Worm (Caenorhabditis elegans) whole organism, young adult: ENCODE data around the gene T01B4.3.

Source experiments
- B0019.2 ChIP-seq: fragments of 200-800 bp; sonication (Bioruptor generic); conservative IDR thresholded peaks from 2 replicates; pipeline ENCODE4 v1.3.6; 2022; ENCODE audit warnings: missing genetic modification reagents, missing genetic modification characterization, missing compliant biosample characterization
- F33H1.4 ChIP-seq: fragments of 200-800 bp; sonication (Bioruptor generic); IDR thresholded peaks from 2 replicates; pipeline ENCODE4 v1.3.6; 2022; ENCODE audit warnings: missing genetic modification reagents, missing genetic modification characterization, missing compliant biosample characterization
- F37B4.10 ChIP-seq: fragments of 200-800 bp; sonication (Bioruptor generic); IDR thresholded peaks from 2 replicates; pipeline ENCODE4 v1.3.6; 2022; ENCODE audit warnings: missing genetic modification characterization, missing compliant biosample characterization
- F39B2.1 ChIP-seq: fragments of 200-800 bp; sonication (Bioruptor generic); IDR thresholded peaks from 2 replicates; pipeline ENCODE4 v1.3.6; 2022; ENCODE audit warnings: missing genetic modification reagents, missing genetic modification characterization, missing compliant biosample characterization
- F49E8.2 ChIP-seq: sonication (generic microtip); optimal IDR thresholded peaks from 3 replicates; lab custom pipeline; 2017; ENCODE audit warnings: missing genetic modification characterization, mild to moderate bottlenecking, missing compliant biosample characterization, antibody characterized with exemption, moderate library complexity; ENCODE audit not compliant: insufficient read depth
- Y53G8AR.9 ChIP-seq: fragments of 200-800 bp; sonication (Bioruptor generic); conservative IDR thresholded peaks from 2 replicates; pipeline ENCODE4 v1.3.6; 2022; ENCODE audit warnings: missing genetic modification reagents, missing genetic modification characterization, missing compliant biosample characterization
- Y67H2A.10 ChIP-seq: fragments of 200-800 bp; sonication (Bioruptor generic); conservative IDR thresholded peaks from 2 replicates; pipeline ENCODE4 v1.3.6; 2022; ENCODE audit warnings: missing genetic modification reagents, missing genetic modification characterization, missing compliant biosample characterization
- Y95B8A.8 ChIP-seq: fragments of 200-800 bp; sonication (Bioruptor generic); IDR thresholded peaks from 2 replicates; pipeline ENCODE4 v1.3.6; 2022; ENCODE audit warnings: missing genetic modification reagents, missing genetic modification characterization, missing compliant biosample characterization
- ama-1 ChIP-seq, 3 experiments: fragments of 150-350 bp in 1 of 3; sonication (generic microtip) in 2 of 3; optimal IDR thresholded peaks; 2 replicates each; lab custom pipeline; 2014 to 2018; ENCODE audit warnings: missing biosample characterization in 2 of 3, missing genetic modification characterization in 2 of 3, missing genetic modification reagents in 2 of 3
- attf-3 ChIP-seq: fragments of 200-800 bp; sonication (Bioruptor generic); conservative IDR thresholded peaks from 2 replicates; pipeline ENCODE4 v1.3.6; 2022; ENCODE audit warnings: missing genetic modification reagents, missing genetic modification characterization, missing compliant biosample characterization
- attf-5 ChIP-seq: fragments of 200-800 bp; sonication (Bioruptor generic); optimal IDR thresholded peaks from 2 replicates; lab custom pipeline; 2018; ENCODE audit warnings: mild to moderate bottlenecking, missing genetic modification characterization, missing compliant biosample characterization
- attf-6 ChIP-seq: fragments of 200-800 bp; sonication (Bioruptor generic); IDR thresholded peaks from 2 replicates; pipeline ENCODE4 v1.3.6; 2022; ENCODE audit warnings: missing genetic modification reagents, missing genetic modification characterization, missing compliant biosample characterization
- bed-1 ChIP-seq: fragments of 200-800 bp; sonication (Bioruptor generic); IDR thresholded peaks from 2 replicates; pipeline ENCODE4 v1.3.6; 2022; ENCODE audit warnings: missing genetic modification reagents, missing genetic modification characterization, missing compliant biosample characterization
- ccch-3 ChIP-seq: fragments of 200-800 bp; sonication (Bioruptor generic); optimal IDR thresholded peaks from 2 replicates; lab custom pipeline; 2018; ENCODE audit warnings: mild to moderate bottlenecking, missing genetic modification characterization, missing compliant biosample characterization
- ceh-27 ChIP-seq: fragments of 200-800 bp; sonication (Bioruptor generic); optimal IDR thresholded peaks from 2 replicates; lab custom pipeline; 2018; ENCODE audit warnings: mild to moderate bottlenecking, missing genetic modification characterization, moderate library complexity, missing compliant biosample characterization
- ceh-79 ChIP-seq: sonication (generic microtip); optimal IDR thresholded peaks from 2 replicates; lab custom pipeline; 2017; ENCODE audit warnings: mild to moderate bottlenecking, missing genetic modification characterization, missing compliant biosample characterization
- dox-1 ChIP-seq: fragments of 200-800 bp; sonication (Bioruptor generic); IDR thresholded peaks from 2 replicates; pipeline ENCODE4 v1.3.6; 2022; ENCODE audit warnings: missing genetic modification reagents, missing genetic modification characterization, missing compliant biosample characterization
- dpl-1 ChIP-seq: fragments of 150-350 bp; optimal IDR thresholded peaks from 2 replicates; lab custom pipeline; 2014; ENCODE audit warnings: missing biosample characterization, missing genetic modification reagents, missing genetic modification characterization
- efl-1 ChIP-seq: fragments of 150-350 bp; optimal IDR thresholded peaks from 2 replicates; lab custom pipeline; 2014; ENCODE audit warnings: missing biosample characterization, missing genetic modification reagents, missing genetic modification characterization
- egrh-3 ChIP-seq: fragments of 200-800 bp; sonication (Bioruptor generic); IDR thresholded peaks from 2 replicates; pipeline ENCODE4 v1.3.6; 2022; ENCODE audit warnings: missing genetic modification reagents, missing genetic modification characterization, missing compliant biosample characterization
- hmg-1.2 ChIP-seq: fragments of 200-800 bp; sonication (Bioruptor generic); IDR thresholded peaks from 2 replicates; pipeline ENCODE4 v1.3.6; 2022; ENCODE audit warnings: missing genetic modification reagents, missing genetic modification characterization, missing compliant biosample characterization
- hmg-20 ChIP-seq: fragments of 200-800 bp; sonication (Bioruptor generic); IDR thresholded peaks from 2 replicates; pipeline ENCODE4 v1.3.6; 2022; ENCODE audit warnings: missing genetic modification reagents, missing genetic modification characterization, missing compliant biosample characterization
- hsf-1 ChIP-seq: fragments of 200-800 bp; sonication (Bioruptor generic); IDR thresholded peaks from 2 replicates; pipeline ENCODE4 v1.3.6; 2022; ENCODE audit warnings: missing genetic modification reagents, missing genetic modification characterization, missing compliant biosample characterization
- lin-26 ChIP-seq: fragments of 200-800 bp; sonication (Bioruptor generic); IDR thresholded peaks from 2 replicates; pipeline ENCODE4 v1.3.6; 2022; ENCODE audit warnings: missing genetic modification reagents, missing genetic modification characterization, missing compliant biosample characterization
- lin-35 ChIP-seq, 3 experiments: fragments of 150-350 bp in 2 of 3; sonication (generic microtip) in 1 of 3; optimal IDR thresholded peaks; 2 replicates each; lab custom pipeline; 2014 to 2018; ENCODE audit warnings: missing biosample characterization in 3 of 3, missing genetic modification characterization in 3 of 3, missing genetic modification reagents in 3 of 3
- madf-10 ChIP-seq: sonication (generic microtip); optimal IDR thresholded peaks from 2 replicates; lab custom pipeline; 2016; ENCODE audit warnings: mild to moderate bottlenecking, missing genetic modification characterization, missing compliant biosample characterization
- madf-3 ChIP-seq: fragments of 200-800 bp; sonication (Bioruptor generic); IDR thresholded peaks from 2 replicates; pipeline ENCODE4 v1.3.6; 2022; ENCODE audit warnings: missing genetic modification reagents, missing genetic modification characterization, missing compliant biosample characterization
- madf-8 ChIP-seq: fragments of 200-800 bp; sonication (Bioruptor generic); conservative IDR thresholded peaks from 2 replicates; pipeline ENCODE4 v1.3.6; 2022; ENCODE audit warnings: missing genetic modification reagents, missing genetic modification characterization, missing compliant biosample characterization
- mcd-1 ChIP-seq: fragments of 200-800 bp; sonication (Bioruptor generic); IDR thresholded peaks from 2 replicates; pipeline ENCODE4 v1.3.6; 2022; ENCODE audit warnings: missing genetic modification reagents, missing genetic modification characterization, missing compliant biosample characterization
- nfya-2 ChIP-seq: fragments of 200-800 bp; sonication (Bioruptor generic); IDR thresholded peaks from 2 replicates; pipeline ENCODE4 v1.3.6; 2022; ENCODE audit warnings: missing genetic modification reagents, missing genetic modification characterization, missing compliant biosample characterization
- nhr-120 ChIP-seq: fragments of 200-800 bp; sonication (Bioruptor generic); IDR thresholded peaks from 2 replicates; pipeline ENCODE4 v1.3.6; 2022; ENCODE audit warnings: missing genetic modification characterization, missing compliant biosample characterization
- nhr-80 ChIP-seq: sonication (generic microtip); optimal IDR thresholded peaks from 2 replicates; lab custom pipeline; 2016; ENCODE audit warnings: missing genetic modification characterization, missing compliant biosample characterization
- rpc-1 ChIP-seq, 2 experiments: fragments of 150-350 bp in 1 of 2; sonication (generic microtip) in 1 of 2; optimal IDR thresholded peaks; 2 replicates each; lab custom pipeline; 2014 to 2018; ENCODE audit warnings: missing biosample characterization in 1 of 2, missing genetic modification characterization in 1 of 2, missing genetic modification reagents in 1 of 2, missing genotype in 1 of 2
- sea-2 ChIP-seq: fragments of 200-800 bp; sonication (Bioruptor generic); IDR thresholded peaks from 2 replicates; pipeline ENCODE4 v1.3.6; 2022; ENCODE audit warnings: missing genetic modification characterization, missing compliant biosample characterization
- snpc-3.4 ChIP-seq: sonication (generic microtip); optimal IDR thresholded peaks from 2 replicates; lab custom pipeline; 2017; ENCODE audit warnings: missing genetic modification characterization, mild to moderate bottlenecking, missing compliant biosample characterization, antibody characterized with exemption, moderate library complexity, missing genotype, missing genetic modification reagents
- snpc-4 ChIP-seq, 5 experiments: fragments of 150-350 bp in 1 of 5; sonication (generic microtip) in 4 of 5; optimal IDR thresholded peaks; 2 replicates each; lab custom pipeline; 2014 to 2018; ENCODE audit warnings: missing genetic modification characterization in 5 of 5, missing biosample characterization in 3 of 5, antibody characterized with exemption in 2 of 5, mild to moderate bottlenecking in 2 of 5, missing compliant biosample characterization in 2 of 5, missing genotype in 2 of 5, moderate library complexity in 2 of 5, missing genetic modification reagents in 1 of 5
- tbp1 ChIP-seq: fragments of 200-800 bp; sonication (Bioruptor generic); optimal IDR thresholded peaks from 2 replicates; lab custom pipeline; 2018; ENCODE audit warnings: mild to moderate bottlenecking, missing genetic modification characterization, missing compliant biosample characterization
- unc-130 ChIP-seq: sonication (generic microtip); optimal IDR thresholded peaks from 2 replicates; lab custom pipeline; 2016; ENCODE audit warnings: missing genetic modification reagents, missing genetic modification characterization, missing compliant biosample characterization
- unc-62 ChIP-seq: fragments of 150-350 bp; optimal IDR thresholded peaks from 2 replicates; lab custom pipeline; 2014; ENCODE audit warnings: missing biosample characterization, missing genetic modification reagents, missing genetic modification characterization
- zfh-2 ChIP-seq: fragments of 200-800 bp; sonication (Bioruptor generic); conservative IDR thresholded peaks from 2 replicates; pipeline ENCODE4 v1.3.6; 2022; ENCODE audit warnings: missing genetic modification reagents, missing genetic modification characterization, missing compliant biosample characterization
- zim-3 ChIP-seq: sonication (generic microtip); optimal IDR thresholded peaks from 2 replicates; lab custom pipeline; 2017; ENCODE audit warnings: mild to moderate bottlenecking, missing genetic modification characterization, moderate library complexity, missing compliant biosample characterization
- ztf-28 ChIP-seq: fragments of 200-800 bp; sonication (Bioruptor generic); IDR thresholded peaks from 2 replicates; pipeline ENCODE4 v1.3.6; 2022; ENCODE audit warnings: missing genetic modification reagents, missing genetic modification characterization, missing compliant biosample characterization

The T01B4.3 gene

ce11 chrX:16336940-16337339, 19.4 kb upstream of the T01B4.3 start:
- no peak for TF ChIP-seq madf-10 (tag; lab: Kevin White, UChicago)
- TF ChIP-seq F33H1.4 (GFP tag; lab: Robert Waterston, UW): no peak
- no peak for TF ChIP-seq F49E8.2
- TF ChIP-seq snpc-4 (GFP tag; optimal IDR thresholded peaks at IDR 0.05; lab: Kevin White, UChicago): no peak
- TF ChIP-seq snpc-4 (tag; optimal IDR thresholded peaks at IDR 0.05; lab: Kevin White, UChicago): peak in 3 of 4 experiments; percentile 63 to 85 (median 77)
- TF ChIP-seq ceh-79 (tag; lab: Kevin White, UChicago): no peak
- no peak for TF ChIP-seq rpc-1 (optimal IDR thresholded peaks at IDR 0.05; lab: Kevin White, UChicago)
- TF ChIP-seq rpc-1 (tag; optimal IDR thresholded peaks at IDR 0.05; lab: Kevin White, UChicago): no peak
- TF ChIP-seq, all 124 proteins: peak for 1

DNA sequence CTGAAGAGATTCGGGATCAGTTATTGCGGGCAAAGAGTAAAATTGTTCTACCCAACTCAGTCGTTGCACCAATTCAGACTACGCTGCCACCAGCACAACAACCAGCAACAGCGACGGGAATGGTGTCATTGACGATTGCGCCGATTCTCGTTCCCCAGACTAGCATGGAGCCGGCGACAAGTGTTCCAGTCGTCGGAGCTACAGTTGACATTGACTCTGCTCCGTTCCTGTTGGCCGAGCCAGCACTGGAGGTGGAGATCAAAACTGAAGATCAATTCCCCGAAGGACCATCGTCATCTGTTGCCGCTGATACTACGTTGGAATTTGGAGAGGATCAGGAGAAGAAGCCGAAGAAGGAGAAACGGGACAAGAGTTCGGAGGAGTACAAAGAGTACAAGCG, 17.9 kb upstream of the T01B4.3 start:
- peak; percentile 63; the same call in 1 of the 2 replicates for TF ChIP-seq zfh-2 (GFP tag; lab: Robert Waterston, UW)
- no peak for TF ChIP-seq sea-2 (GFP tag; lab: Robert Waterston, UW)

DNA sequence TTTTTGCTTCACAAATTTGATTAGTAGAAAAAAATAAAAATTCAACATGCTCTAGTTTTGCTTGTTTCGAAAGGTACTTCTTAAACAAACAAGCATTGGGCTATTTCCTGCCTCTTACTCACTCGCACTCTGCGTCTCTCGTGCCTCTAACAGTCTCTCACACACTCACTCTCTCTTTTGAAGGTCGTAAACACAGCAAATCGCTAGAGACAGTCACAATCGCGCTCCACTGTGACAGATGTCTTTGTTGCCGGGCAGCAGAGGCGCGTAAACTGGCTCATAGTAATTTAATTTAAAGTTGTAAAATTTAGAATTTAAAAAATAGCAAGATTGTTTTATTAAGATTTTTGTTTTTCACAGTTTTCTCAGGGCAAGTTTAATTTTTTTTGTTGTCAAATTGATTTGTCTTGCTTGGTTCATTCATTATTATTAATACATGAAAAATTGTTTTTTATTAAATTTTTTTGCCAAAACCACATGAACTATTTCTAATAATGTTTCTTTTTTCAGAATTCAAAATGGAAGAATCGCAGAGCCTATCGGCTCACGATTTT, 14.5 kb upstream of the T01B4.3 start, which contains the start of gene taf-3:
TSS of gene taf-3 (plus strand) at position 504 of the 554 bp plus-strand sequence.
- TF ChIP-seq B0019.2 (GFP tag; lab: Robert Waterston, UW) (no peak), madf-10 (tag; lab: Kevin White, UChicago) (no peak), lin-35 (GFP tag; optimal IDR thresholded peaks at IDR 0.05; lab: Kevin White, UChicago) (no peak), ccch-3 (GFP tag; lab: Kevin White, UChicago) (no peak), sea-2 (GFP tag; lab: Robert Waterston, UW) (no peak), ztf-28 (GFP tag; lab: Robert Waterston, UW) (no peak), Y95B8A.8 (GFP tag; lab: Robert Waterston, UW) (no peak), dox-1 (GFP tag; lab: Robert Waterston, UW) (peak; percentile 38; the same call in 1 of the 2 replicates), F39B2.1 (GFP tag; lab: Robert Waterston, UW) (no peak), hsf-1 (GFP tag; lab: Robert Waterston, UW) (no peak), Y53G8AR.9 (GFP tag; lab: Robert Waterston, UW) (0 out of 2 replicates have a peak, but pooled peaks have one; percentile 11), egrh-3 (GFP tag; lab: Robert Waterston, UW) (no peak), nhr-120 (GFP tag; lab: Robert Waterston, UW) (no peak), unc-130 (no peak), attf-6 (no peak), madf-8 (no peak), hmg-20 (GFP tag; lab: Robert Waterston, UW) (no peak), mcd-1 (peak; percentile 47; the same call in 1 of the 2 replicates), nhr-80 (tag; lab: Kevin White, UChicago) (peak; percentile 47), nfya-2 (GFP tag; lab: Robert Waterston, UW) (no peak), F37B4.10 (no peak), attf-5 (peak; percentile 14), dpl-1 (GFP tag; lab: Kevin White, UChicago) (no peak), ama-1 (optimal IDR thresholded peaks at IDR 0.05; lab: Kevin White, UChicago) (no peak), ama-1 (GFP tag; optimal IDR thresholded peaks at IDR 0.05; lab: Kevin White, UChicago) (no peak), snpc-3.4 (tag; lab: Kevin White, UChicago) (no peak), bed-1 (no peak), tbp1 (GFP tag; lab: Kevin White, UChicago) (no peak), snpc-4 (GFP tag; optimal IDR thresholded peaks at IDR 0.05; lab: Kevin White, UChicago) (no peak), snpc-4 (tag; optimal IDR thresholded peaks at IDR 0.05; lab: Kevin White, UChicago) (peak in 1 of 4 experiments; percentile 26), efl-1 (GFP tag; lab: Kevin White, UChicago) (no peak), madf-3 (GFP tag; lab: Robert Waterston, UW) (no peak), lin-26 (0 out of 2 replicates have a peak, but pooled peaks have one; percentile 21), attf-3 (GFP tag; lab: Robert Waterston, UW) (no peak), zim-3 (tag; lab: Kevin White, UChicago) (no peak), hmg-1.2 (GFP tag; lab: Robert Waterston, UW) (peak; percentile 85), unc-62 (GFP tag; lab: Kevin White, UChicago) (no peak), ceh-27 (GFP tag; lab: Kevin White, UChicago) (peak; percentile 51), Y67H2A.10 (GFP tag; lab: Robert Waterston, UW) (no peak)
